Worm (Caenorhabditis elegans): ENCODE results near the gene W02A2.5.
A peak's percentile ranks its signal among the peaks of the same experiment; 100 is the strongest.

W02A2.5 gene

DNA sequence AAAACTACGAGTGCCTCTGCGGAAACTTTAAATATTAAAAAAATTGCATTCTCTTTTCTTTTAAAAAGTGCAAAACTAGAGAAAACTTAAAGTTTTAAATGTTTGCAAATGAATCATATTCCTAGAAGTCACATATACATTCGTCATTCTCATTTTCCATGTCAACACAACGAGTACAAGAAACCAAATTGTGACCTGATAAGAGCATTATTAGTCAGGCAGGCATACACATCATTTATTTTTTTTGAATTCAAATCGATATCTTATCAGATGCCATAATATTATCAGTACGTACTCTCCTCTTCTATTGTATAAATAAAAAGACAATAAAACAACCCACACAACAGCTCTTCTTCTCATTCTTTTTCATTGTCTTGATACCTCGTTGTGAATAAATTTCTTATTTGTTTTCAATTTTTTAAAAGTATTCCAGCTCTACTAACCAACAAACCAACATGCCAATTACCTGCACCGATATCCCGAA is 4.6 kb downstream of the W02A2.5 start, which contains the start of gene W02A2.9:
Gene W02A2.9 (plus strand): TSS at position 434 of the 484 bp plus-strand sequence.
- TF ChIP-seq jun-1 (tag; optimal IDR thresholded peaks at IDR 0.05): no peak
- no peak for TF ChIP-seq pha-4 (GFP tag; IDR thresholded peaks at IDR 0.05)
- no peak for TF ChIP-seq pha-4 (tag; optimal IDR thresholded peaks at IDR 0.05)
- TF ChIP-seq F37D6.2 (tag; optimal IDR thresholded peaks at IDR 0.05): no peak
- TF ChIP-seq lir-3 (tag; optimal IDR thresholded peaks at IDR 0.05): no peak
- no peak for TF ChIP-seq ceh-44 (GFP tag; IDR thresholded peaks at IDR 0.05)
- no peak for TF ChIP-seq Y5F2A.4 (GFP tag; optimal IDR thresholded peaks at IDR 0.05)
- TF ChIP-seq lim-7 (GFP tag; IDR thresholded peaks at IDR 0.05): no peak
- no peak for TF ChIP-seq lin-29 (GFP tag; IDR thresholded peaks at IDR 0.05)
- TF ChIP-seq hmg-1.1 (GFP tag; IDR thresholded peaks at IDR 0.05): no peak
- TF ChIP-seq Y105C5A.15 (GFP tag; IDR thresholded peaks at IDR 0.05): no peak
- TF ChIP-seq pqm-1 (tag; optimal IDR thresholded peaks at IDR 0.05): peak; percentile 96
- no peak for TF ChIP-seq daf-19 (GFP tag; conservative IDR thresholded peaks at IDR 0.05)
- 0 out of 2 replicates have a peak, but pooled peaks have one; percentile 28 for TF ChIP-seq php-3 (GFP tag; IDR thresholded peaks at IDR 0.05)
- TF ChIP-seq nhr-111 (GFP tag; optimal IDR thresholded peaks at IDR 0.05): no peak
- no peak for TF ChIP-seq mxl-2 (GFP tag; conservative IDR thresholded peaks at IDR 0.05)
- TF ChIP-seq daf-16 (GFP tag; optimal IDR thresholded peaks at IDR 0.05): no peak
- TF ChIP-seq daf-16 (tag; optimal IDR thresholded peaks at IDR 0.05): peak; percentile 95
- TF ChIP-seq nhr-77 (tag; optimal IDR thresholded peaks at IDR 0.05): peak; percentile 64
- TF ChIP-seq fkh-10 (GFP tag; optimal IDR thresholded peaks at IDR 0.05): no peak
- TF ChIP-seq hif-1 (tag; optimal IDR thresholded peaks at IDR 0.05): peak in 1 of 2 experiments; percentile 57
- no peak for TF ChIP-seq skn-1 (tag; optimal IDR thresholded peaks at IDR 0.05)
- no peak for TF ChIP-seq mdt-29 (GFP tag; IDR thresholded peaks at IDR 0.05)
- peak; percentile 86 for TF ChIP-seq dmd-6 (GFP tag; IDR thresholded peaks at IDR 0.05)
- no peak for TF ChIP-seq unc-62 (GFP tag; optimal IDR thresholded peaks at IDR 0.05 in 1 of 2)
- TF ChIP-seq unc-62 (tag; optimal IDR thresholded peaks at IDR 0.05): no peak
- no peak for TF ChIP-seq nhr-76 (tag; optimal IDR thresholded peaks at IDR 0.05)
- TF ChIP-seq madf-5 (GFP tag; IDR thresholded peaks at IDR 0.05): no peak
- TF ChIP-seq zip-11 (GFP tag; IDR thresholded peaks at IDR 0.05): no peak
- TF ChIP-seq F10B5.3 (tag; optimal IDR thresholded peaks at IDR 0.05): no peak
- TF ChIP-seq zfp-2 (tag; optimal IDR thresholded peaks at IDR 0.05): no peak
- TF ChIP-seq hlh-11 (tag; optimal IDR thresholded peaks at IDR 0.05): peak; percentile 52
- no peak for TF ChIP-seq zag-1 (tag; optimal IDR thresholded peaks at IDR 0.05)
- TF ChIP-seq egl-27 (tag; optimal IDR thresholded peaks at IDR 0.05): no peak
- no peak for TF ChIP-seq F49E8.2 (tag; optimal IDR thresholded peaks at IDR 0.05; ENCODE audit: borderline replicate concordance)
- peak in 1 of 2 experiments; percentile 37 for TF ChIP-seq mdl-1 (tag; optimal IDR thresholded peaks at IDR 0.05)
- no peak for TF ChIP-seq hlh-30 (tag; optimal IDR thresholded peaks at IDR 0.05; ENCODE audit: insufficient read depth)
- TF ChIP-seq unc-130 (GFP tag; optimal IDR thresholded peaks at IDR 0.05): no peak
- TF ChIP-seq nhr-48 (tag; optimal IDR thresholded peaks at IDR 0.05): peak; percentile 41
- TF ChIP-seq dve-1 (tag; optimal IDR thresholded peaks at IDR 0.05; ENCODE audit: insufficient read depth): peak; percentile 72
- TF ChIP-seq nhr-28 (tag; optimal IDR thresholded peaks at IDR 0.05): peak; percentile 57
- TF ChIP-seq ZK546.5 (tag; optimal IDR thresholded peaks at IDR 0.05): no peak
- TF ChIP-seq lsy-2 (tag; optimal IDR thresholded peaks at IDR 0.05): peak; percentile 11 to 49
- TF ChIP-seq vab-7 (GFP tag; IDR thresholded peaks at IDR 0.05): no peak
- TF ChIP-seq D1046.2 (GFP tag; IDR thresholded peaks at IDR 0.05): no peak
- no peak for TF ChIP-seq attf-4 (tag; optimal IDR thresholded peaks at IDR 0.05)
- TF ChIP-seq mes-2 (tag; optimal IDR thresholded peaks at IDR 0.05; ENCODE audit: poor library complexity, severe bottlenecking): peak; percentile 5

Measured in whole organism, L4 larva.